Fruit fly (Drosophila melanogaster): ENCODE measurements around the gene Pdss2.

The Pdss2 gene

DNA sequence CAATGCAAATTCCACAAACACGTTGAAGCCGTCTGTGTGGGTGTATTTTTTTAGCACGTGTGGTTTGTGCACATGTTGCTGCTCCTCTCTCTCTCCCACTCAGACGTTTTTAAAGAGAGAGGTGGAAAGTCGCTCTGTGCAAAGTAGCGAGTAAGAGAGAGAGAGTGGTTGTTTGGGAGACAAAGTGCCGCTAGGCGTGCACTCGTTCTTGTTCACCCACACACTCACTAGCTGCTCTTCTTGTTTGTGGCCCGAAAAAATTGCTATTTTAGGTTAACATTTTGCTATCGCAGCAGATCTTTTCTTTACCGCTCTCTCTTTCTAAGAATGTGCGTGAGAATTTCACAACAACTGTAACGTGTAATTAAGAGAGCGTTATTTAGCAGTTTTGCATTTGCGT lies 18.8 kb upstream of the Pdss2 start (continued):
- TF ChIP-seq CG11398 (GFP tag; optimal IDR thresholded peaks at IDR 0.05): no peak
- TF ChIP-seq CG2116 (GFP tag; optimal IDR thresholded peaks at IDR 0.05): no peak
- no peak for TF ChIP-seq br (optimal IDR thresholded peaks at IDR 0.05)
- TF ChIP-seq Pdp1 (GFP tag; optimal IDR thresholded peaks at IDR 0.05): no peak
- TF ChIP-seq amos (GFP tag; IDR thresholded peaks at IDR 0.05; ENCODE audit: partially characterized antibody): no peak
- TF ChIP-seq bbx (GFP tag; IDR thresholded peaks at IDR 0.05; ENCODE audit: partially characterized antibody): no peak
- TF ChIP-seq bigmax (GFP tag; optimal IDR thresholded peaks at IDR 0.05): peak; percentile 87
- TF ChIP-seq CG1529 (GFP tag; optimal IDR thresholded peaks at IDR 0.05): no peak
- no peak for TF ChIP-seq CG1024 (GFP tag; IDR thresholded peaks at IDR 0.05)
- no peak for TF ChIP-seq CG4328 (GFP tag; optimal IDR thresholded peaks at IDR 0.05)
- TF ChIP-seq MBD-R2 (GFP tag; IDR thresholded peaks at IDR 0.05): 0 out of 2 replicates have a peak, but pooled peaks have one; percentile 9
- TF ChIP-seq pum (GFP tag; optimal IDR thresholded peaks at IDR 0.05): no peak
- no peak for TF ChIP-seq HHEX (GFP tag; optimal IDR thresholded peaks at IDR 0.05)
- peak; percentile 28 for TF ChIP-seq HmgZ (tag; optimal IDR thresholded peaks at IDR 0.05)
- TF ChIP-seq tin (GFP tag; optimal IDR thresholded peaks at IDR 0.05): no peak
- TF ChIP-seq luna (GFP tag; optimal IDR thresholded peaks at IDR 0.05): no peak
- TF ChIP-seq CG2199 (GFP tag; IDR thresholded peaks at IDR 0.05): 0 out of 3 replicates have a peak, but pooled peaks have one; percentile 23
- no peak for TF ChIP-seq CG17359 (tag; optimal IDR thresholded peaks at IDR 0.05)
- TF ChIP-seq chm (GFP tag; IDR thresholded peaks at IDR 0.05): no peak
- TF ChIP-seq CG17568 (GFP tag; optimal IDR thresholded peaks at IDR 0.05): no peak
- TF ChIP-seq CoRest (tag; optimal IDR thresholded peaks at IDR 0.05): no peak
- peak in 1 of 3 experiments; percentile 67 for TF ChIP-seq Stat92E (GFP tag; optimal IDR thresholded peaks at IDR 0.05)
- peak; percentile 46 for TF ChIP-seq dm (GFP tag; optimal IDR thresholded peaks at IDR 0.05)
- no peak for TF ChIP-seq pan (optimal IDR thresholded peaks at IDR 0.05)
- no peak for TF ChIP-seq pan (GFP tag; optimal IDR thresholded peaks at IDR 0.05 in 1 of 2, IDR thresholded peaks at IDR 0.05 in 1 of 2)
- no peak for TF ChIP-seq esg (GFP tag; conservative IDR thresholded peaks at IDR 0.05)
- TF ChIP-seq CG10565 (GFP tag; optimal IDR thresholded peaks at IDR 0.05): no peak
- no peak for TF ChIP-seq eyg (GFP tag; optimal IDR thresholded peaks at IDR 0.05)
- TF ChIP-seq vnd (GFP tag; IDR thresholded peaks at IDR 0.05; ENCODE audit: partially characterized antibody): no peak
- no peak for TF ChIP-seq Nf-YA (GFP tag; IDR thresholded peaks at IDR 0.05)
- no peak for TF ChIP-seq Dip2 (GFP tag; IDR thresholded peaks at IDR 0.05)
- no peak for TF ChIP-seq CG12744 (GFP tag; optimal IDR thresholded peaks at IDR 0.05)
- TF ChIP-seq CG5180 (GFP tag; optimal IDR thresholded peaks at IDR 0.05): no peak
- no peak for TF ChIP-seq CTCF (GFP tag; optimal IDR thresholded peaks at IDR 0.05)
- TF ChIP-seq CG10147 (GFP tag; optimal IDR thresholded peaks at IDR 0.05): no peak
- no peak for TF ChIP-seq Sry-β (GFP tag; optimal IDR thresholded peaks at IDR 0.05)
- TF ChIP-seq Asciz (GFP tag; optimal IDR thresholded peaks at IDR 0.05): no peak
- no peak for TF ChIP-seq hth (optimal IDR thresholded peaks at IDR 0.05)
- no peak for TF ChIP-seq CG8388 (GFP tag; optimal IDR thresholded peaks at IDR 0.05)
- TF ChIP-seq unc-4 (GFP tag; IDR thresholded peaks at IDR 0.05; ENCODE audit: partially characterized antibody): peak; percentile 12; the same call in 1 of the 2 replicates
- no peak for TF ChIP-seq Sry-δ (GFP tag; optimal IDR thresholded peaks at IDR 0.05)
- TF ChIP-seq Elba2 (GFP tag; optimal IDR thresholded peaks at IDR 0.05): no peak
- no peak for TF ChIP-seq CG5245 (GFP tag; optimal IDR thresholded peaks at IDR 0.05)
- no peak for TF ChIP-seq Deaf1 (tag; optimal IDR thresholded peaks at IDR 0.05)
- TF ChIP-seq kni (GFP tag; optimal IDR thresholded peaks at IDR 0.05): peak; percentile 81
- peak; percentile 82 for TF ChIP-seq scrt (GFP tag; optimal IDR thresholded peaks at IDR 0.05)
- no peak for TF ChIP-seq CG2678 (tag; optimal IDR thresholded peaks at IDR 0.05)
- no peak for TF ChIP-seq CG4854 (GFP tag; optimal IDR thresholded peaks at IDR 0.05)
- no peak for TF ChIP-seq Mrtf (GFP tag; IDR thresholded peaks at IDR 0.05)
- no peak for TF ChIP-seq Side (GFP tag; optimal IDR thresholded peaks at IDR 0.05)
- no peak for TF ChIP-seq tup (GFP tag; optimal IDR thresholded peaks at IDR 0.05)
- no peak for TF ChIP-seq mam (GFP tag; optimal IDR thresholded peaks at IDR 0.05)
